Worm (Caenorhabditis elegans) whole organism, L4 larva: ENCODE data around the gene ckb-3.

Experiments used
- D1046.2 ChIP-seq: fragments of 200-800 bp; sonication (Bioruptor generic); IDR thresholded peaks from 2 replicates; pipeline ENCODE4 v1.3.6; 2022; ENCODE audit warnings: missing genetic modification characterization, missing compliant biosample characterization
- F37D6.2 ChIP-seq: sonication (generic microtip); optimal IDR thresholded peaks from 2 replicates; lab custom pipeline; 2016; ENCODE audit warnings: mild to moderate bottlenecking, missing genetic modification characterization, missing compliant biosample characterization
- T26A8.4 ChIP-seq: fragments of 200-800 bp; sonication (Bioruptor generic); IDR thresholded peaks from 2 replicates; pipeline ENCODE4 v1.3.6; 2022; ENCODE audit warnings: missing genetic modification characterization, missing compliant biosample characterization
- Y48G9A.11 ChIP-seq: fragments of 200-800 bp; sonication (Bioruptor generic); IDR thresholded peaks from 2 replicates; pipeline ENCODE4 v1.3.6; 2022; ENCODE audit warnings: missing genetic modification reagents, missing genetic modification characterization, missing compliant biosample characterization
- ZK546.5 ChIP-seq, 2 experiments: sonication (generic microtip); optimal IDR thresholded peaks; 2 replicates each; lab custom pipeline; 2017; ENCODE audit warnings: missing biosample characterization in 2 of 2, missing genetic modification characterization in 2 of 2
- aha-1 ChIP-seq: fragments of 150-350 bp; peaks from one replicate; lab custom pipeline; 2014; ENCODE audit warnings: missing biosample characterization, missing genetic modification characterization
- ama-1 ChIP-seq: fragments of 150-350 bp; optimal IDR thresholded peaks from 2 replicates; lab custom pipeline; 2014; ENCODE audit warnings: inconsistent platforms, mixed read lengths
- attf-4 ChIP-seq: sonication (generic microtip); optimal IDR thresholded peaks from 3 replicates; lab custom pipeline; 2017; ENCODE audit warnings: missing biosample characterization, missing genetic modification characterization
- ceh-32 ChIP-seq: sonication (generic microtip); optimal IDR thresholded peaks from 2 replicates; lab custom pipeline; 2016; ENCODE audit warnings: mild to moderate bottlenecking, missing genetic modification characterization, missing compliant biosample characterization; ENCODE audit not compliant: poor library complexity
- ceh-82 ChIP-seq: sonication (generic microtip); optimal IDR thresholded peaks from 2 replicates; lab custom pipeline; 2017; ENCODE audit warnings: missing biosample characterization, missing genetic modification characterization
- ces-1 ChIP-seq: fragments of 150-350 bp; sonication (generic microtip); optimal IDR thresholded peaks from 4 replicates; lab custom pipeline; 2014; ENCODE audit warnings: missing biosample characterization, missing genetic modification reagents, missing genetic modification characterization
- daf-12 ChIP-seq: fragments of 150-350 bp; optimal IDR thresholded peaks from 2 replicates; lab custom pipeline; 2014; ENCODE audit warnings: missing biosample characterization, missing genetic modification reagents, missing genetic modification characterization
- daf-16 ChIP-seq, 3 experiments: sonication (generic microtip); optimal IDR thresholded peaks; 2 replicates each; lab custom pipeline; 2016 to 2017; ENCODE audit warnings: missing genetic modification characterization in 3 of 3, missing genetic modification reagents in 3 of 3, mild to moderate bottlenecking in 2 of 3, missing compliant biosample characterization in 2 of 3, missing biosample characterization in 1 of 3, moderate library complexity in 1 of 3
- dmd-6 ChIP-seq: fragments of 200-800 bp; sonication (Bioruptor generic); IDR thresholded peaks from 2 replicates; pipeline ENCODE4 v1.3.6; 2022; ENCODE audit warnings: missing genetic modification reagents, missing genetic modification characterization, missing compliant biosample characterization
- dmd-8 ChIP-seq: fragments of 200-800 bp; sonication (Bioruptor generic); IDR thresholded peaks from 2 replicates; pipeline ENCODE4 v1.3.6; 2022; ENCODE audit warnings: missing genetic modification characterization, missing compliant biosample characterization
- dmd-9 ChIP-seq: fragments of 200-800 bp; sonication (Bioruptor generic); IDR thresholded peaks from 2 replicates; pipeline ENCODE4 v1.3.6; 2022; ENCODE audit warnings: missing genetic modification reagents, missing genetic modification characterization, missing compliant biosample characterization
- egl-27 ChIP-seq: sonication (generic microtip); optimal IDR thresholded peaks from 3 replicates; lab custom pipeline; 2017; ENCODE audit warnings: missing biosample characterization, missing genetic modification reagents, missing genetic modification characterization
- egl-43 ChIP-seq: fragments of 200-800 bp; sonication (Bioruptor generic); IDR thresholded peaks from 2 replicates; pipeline ENCODE4 v1.3.6; 2022; ENCODE audit warnings: missing genetic modification reagents, missing genetic modification characterization, missing compliant biosample characterization
- fkh-10 ChIP-seq: fragments of 150-350 bp; optimal IDR thresholded peaks from 2 replicates; lab custom pipeline; 2014; ENCODE audit warnings: missing biosample characterization, missing genetic modification reagents, missing genetic modification characterization
- gei-8 ChIP-seq: fragments of 200-800 bp; sonication (Bioruptor generic); optimal IDR thresholded peaks from 2 replicates; lab custom pipeline; 2018; ENCODE audit warnings: mild to moderate bottlenecking, missing genetic modification characterization, missing compliant biosample characterization
- hlh-11 ChIP-seq: fragments of 200-800 bp; sonication (Bioruptor generic); optimal IDR thresholded peaks from 2 replicates; lab custom pipeline; 2018; ENCODE audit warnings: mild to moderate bottlenecking, missing genetic modification characterization, missing compliant biosample characterization
- hmg-1.1 ChIP-seq: fragments of 200-800 bp; sonication (Bioruptor generic); IDR thresholded peaks from 2 replicates; pipeline ENCODE4 v1.3.6; 2022; ENCODE audit warnings: missing genetic modification reagents, missing genetic modification characterization, missing compliant biosample characterization
- lin-1 ChIP-seq: fragments of 200-800 bp; sonication (Bioruptor generic); IDR thresholded peaks from 2 replicates; pipeline ENCODE4 v1.3.6; 2022; ENCODE audit warnings: missing genetic modification reagents, missing genetic modification characterization, missing compliant biosample characterization
- lin-29 ChIP-seq: fragments of 200-800 bp; sonication (Bioruptor generic); IDR thresholded peaks from 2 replicates; pipeline ENCODE4 v1.3.6; 2022; ENCODE audit warnings: missing genetic modification reagents, missing genetic modification characterization, missing compliant biosample characterization
- lin-38 ChIP-seq: fragments of 200-800 bp; sonication (Bioruptor generic); IDR thresholded peaks from 2 replicates; pipeline ENCODE4 v1.3.6; 2022; ENCODE audit warnings: missing genetic modification reagents, missing genetic modification characterization, missing compliant biosample characterization
- lir-3 ChIP-seq: sonication (generic microtip); optimal IDR thresholded peaks from 2 replicates; lab custom pipeline; 2016; ENCODE audit warnings: mild to moderate bottlenecking, missing genetic modification characterization, missing compliant biosample characterization
- madf-9 ChIP-seq: fragments of 200-800 bp; sonication (Bioruptor generic); conservative IDR thresholded peaks from 2 replicates; pipeline ENCODE4 v1.3.6; 2022; ENCODE audit warnings: missing genetic modification reagents, missing genetic modification characterization, missing compliant biosample characterization
- mdt-29 ChIP-seq: fragments of 200-800 bp; sonication (Bioruptor generic); IDR thresholded peaks from 2 replicates; pipeline ENCODE4 v1.3.6; 2022; ENCODE audit warnings: missing genetic modification reagents, missing genetic modification characterization, missing compliant biosample characterization
- mes-2 ChIP-seq: sonication (generic microtip); optimal IDR thresholded peaks from 2 replicates; lab custom pipeline; 2016; ENCODE audit warnings: missing genotype, mild to moderate bottlenecking, missing genetic modification characterization, missing compliant biosample characterization; ENCODE audit not compliant: poor library complexity, severe bottlenecking
- nhr-10 ChIP-seq: fragments of 150-350 bp; optimal IDR thresholded peaks from 2 replicates; lab custom pipeline; 2014; ENCODE audit warnings: missing biosample characterization, missing genetic modification characterization
- nhr-102 ChIP-seq: sonication (generic microtip); optimal IDR thresholded peaks from 2 replicates; lab custom pipeline; 2016; ENCODE audit warnings: mild to moderate bottlenecking, missing genetic modification characterization, moderate library complexity, missing compliant biosample characterization
- nhr-237 ChIP-seq: sonication (generic microtip); optimal IDR thresholded peaks from 2 replicates; lab custom pipeline; 2017; ENCODE audit warnings: missing biosample characterization, missing genetic modification characterization
- nhr-28 ChIP-seq: fragments of 150-350 bp; optimal IDR thresholded peaks from 2 replicates; lab custom pipeline; 2014; ENCODE audit warnings: missing biosample characterization, missing genetic modification characterization
- nhr-41 ChIP-seq: fragments of 200-800 bp; sonication (Bioruptor generic); IDR thresholded peaks from 2 replicates; pipeline ENCODE4 v1.3.6; 2022; ENCODE audit warnings: missing genetic modification reagents, missing genetic modification characterization, missing compliant biosample characterization
- nhr-42 ChIP-seq: fragments of 200-800 bp; sonication (Bioruptor generic); IDR thresholded peaks from 2 replicates; pipeline ENCODE4 v1.3.6; 2022; ENCODE audit warnings: missing genetic modification characterization, missing compliant biosample characterization
- nhr-48 ChIP-seq: sonication (generic microtip); optimal IDR thresholded peaks from 2 replicates; lab custom pipeline; 2016; ENCODE audit warnings: mild to moderate bottlenecking, missing genetic modification characterization, missing compliant biosample characterization
- nhr-6 ChIP-seq: fragments of 150-350 bp; optimal IDR thresholded peaks from 2 replicates; lab custom pipeline; 2014; ENCODE audit warnings: missing biosample characterization, missing genetic modification characterization
- nhr-76 ChIP-seq: fragments of 150-350 bp; optimal IDR thresholded peaks from 2 replicates; lab custom pipeline; 2014; ENCODE audit warnings: missing biosample characterization, missing genetic modification characterization
- pha-4 ChIP-seq, 2 experiments: fragments of 150-350 bp in 1 of 2; fragments of 200-800 bp in 1 of 2; sonication (Bioruptor generic) in 1 of 2; IDR thresholded peaks in 1 of 2; optimal IDR thresholded peaks in 1 of 2; 2 replicates each; pipeline versions ENCODE4 v1.3.6 to Lab custom; 2014 to 2022; ENCODE audit warnings: missing genetic modification characterization in 2 of 2, missing genetic modification reagents in 2 of 2, missing biosample characterization in 1 of 2, missing compliant biosample characterization in 1 of 2
- pqm-1 ChIP-seq: sonication (generic microtip); optimal IDR thresholded peaks from 2 replicates; lab custom pipeline; 2017; ENCODE audit warnings: missing biosample characterization, missing genetic modification characterization
- rbr-2 ChIP-seq: sonication (generic microtip); optimal IDR thresholded peaks from 2 replicates; lab custom pipeline; 2016; ENCODE audit warnings: missing genotype, missing genetic modification characterization, missing compliant biosample characterization
- set-16 ChIP-seq: fragments of 200-800 bp; sonication (Bioruptor generic); IDR thresholded peaks from 2 replicates; pipeline ENCODE4 v1.3.6; 2022; ENCODE audit warnings: missing genetic modification reagents, missing genetic modification characterization, missing compliant biosample characterization
- skn-1 ChIP-seq: fragments of 150-350 bp; optimal IDR thresholded peaks from 2 replicates; lab custom pipeline; 2014; ENCODE audit warnings: missing biosample characterization, missing genetic modification characterization
- snpc-1.2 ChIP-seq: fragments of 200-800 bp; sonication (Bioruptor generic); IDR thresholded peaks from 2 replicates; pipeline ENCODE4 v1.3.6; 2022; ENCODE audit warnings: missing genetic modification reagents, missing genetic modification characterization, missing compliant biosample characterization
- tag-97 ChIP-seq: fragments of 200-800 bp; sonication (Bioruptor generic); IDR thresholded peaks from 2 replicates; pipeline ENCODE4 v1.3.6; 2022; ENCODE audit warnings: missing genetic modification characterization, missing compliant biosample characterization
- unc-62 ChIP-seq, 3 experiments: fragments of 150-350 bp in 1 of 3; sonication (generic microtip); optimal IDR thresholded peaks in 2 of 3; peaks in 1 of 3; 1 replicate in 1 of 3; 2 replicates in 2 of 3; lab custom pipeline; 2014 to 2017; ENCODE audit warnings: missing biosample characterization in 3 of 3, missing genetic modification characterization in 3 of 3, missing genetic modification reagents in 3 of 3, missing genotype in 1 of 3
- vab-7 ChIP-seq: fragments of 200-800 bp; sonication (Bioruptor generic); IDR thresholded peaks from 2 replicates; pipeline ENCODE4 v1.3.6; 2022; ENCODE audit warnings: missing genetic modification reagents, missing genetic modification characterization, missing compliant biosample characterization
- zfp-2 ChIP-seq: sonication (generic microtip); optimal IDR thresholded peaks from 2 replicates; lab custom pipeline; 2016; ENCODE audit warnings: mild to moderate bottlenecking, missing genetic modification characterization, missing compliant biosample characterization
- zfp-3 ChIP-seq: fragments of 200-800 bp; sonication (Bioruptor generic); conservative IDR thresholded peaks from 2 replicates; pipeline ENCODE4 v1.3.6; 2022; ENCODE audit warnings: missing genetic modification reagents, missing genetic modification characterization, missing compliant biosample characterization

Gene ckb-3

ce11 chrIII:4412108-4413009 lies 41.7 kb downstream of the ckb-3 start:
- TF ChIP-seq nhr-42 (GFP tag; lab: Robert Waterston, UW) (no peak), unc-62 (GFP tag; optimal IDR thresholded peaks at IDR 0.05 in 1 of 2; lab: Kevin White, UChicago) (no peak), unc-62 (tag; optimal IDR thresholded peaks at IDR 0.05; lab: Kevin White, UChicago) (no peak), attf-4 (tag; lab: Kevin White, UChicago) (no peak), ceh-32 (tag; lab: Kevin White, UChicago) (no peak), dmd-8 (GFP tag; lab: Robert Waterston, UW) (no peak), rbr-2 (tag; lab: Kevin White, UChicago) (no peak), aha-1 (tag; lab: Kevin White, UChicago) (peak; percentile 90), ces-1 (no peak), nhr-10 (tag; lab: Kevin White, UChicago) (no peak), tag-97 (no peak), skn-1 (tag; lab: Kevin White, UChicago) (no peak), nhr-6 (no peak), Y48G9A.11 (no peak), zfp-2 (tag; lab: Kevin White, UChicago) (no peak), pqm-1 (no peak), lin-1 (GFP tag; lab: Robert Waterston, UW) (no peak), nhr-48 (tag; lab: Kevin White, UChicago) (peak; percentile 93), fkh-10 (GFP tag; lab: Kevin White, UChicago) (no peak), egl-43 (no peak), lir-3 (tag; lab: Kevin White, UChicago) (no peak), daf-12 (tag; lab: Kevin White, UChicago) (no peak), snpc-1.2 (GFP tag; lab: Robert Waterston, UW) (no peak), gei-8 (GFP tag; lab: Kevin White, UChicago) (no peak), hmg-1.1 (GFP tag; lab: Robert Waterston, UW) (0 out of 2 replicates have a peak, but pooled peaks have one; percentile 13), D1046.2 (GFP tag; lab: Robert Waterston, UW) (no peak), ZK546.5 (tag; optimal IDR thresholded peaks at IDR 0.05; lab: Kevin White, UChicago) (no peak), dmd-6 (GFP tag; lab: Robert Waterston, UW) (peak; percentile 81), nhr-76 (tag; lab: Kevin White, UChicago) (no peak), pha-4 (GFP tag; IDR thresholded peaks at IDR 0.05; lab: Robert Waterston, UW) (no peak), pha-4 (tag; optimal IDR thresholded peaks at IDR 0.05; lab: Kevin White, UChicago) (no peak), nhr-237 (tag; lab: Kevin White, UChicago) (no peak), dmd-9 (no peak), nhr-102 (tag; lab: Kevin White, UChicago) (no peak), T26A8.4 (GFP tag; lab: Robert Waterston, UW) (no peak), lin-29 (GFP tag; lab: Robert Waterston, UW) (no peak), egl-27 (tag; lab: Kevin White, UChicago) (no peak), lin-38 (GFP tag; lab: Robert Waterston, UW) (0 out of 2 replicates have a peak, but pooled peaks have one; percentile 9), nhr-28 (peak; percentile 46), zfp-3 (GFP tag; lab: Robert Waterston, UW) (no peak), mdt-29 (no peak), hlh-11 (tag; lab: Kevin White, UChicago) (peak; percentile 58), ceh-82 (tag; lab: Kevin White, UChicago) (no peak), daf-16 (GFP tag; optimal IDR thresholded peaks at IDR 0.05; lab: Kevin White, UChicago) (no peak), daf-16 (tag; optimal IDR thresholded peaks at IDR 0.05; lab: Kevin White, UChicago) (peak; percentile 25), F37D6.2 (tag; lab: Kevin White, UChicago) (no peak), mes-2 (tag; lab: Kevin White, UChicago) (no peak), set-16 (GFP tag; lab: Robert Waterston, UW) (no peak), madf-9 (GFP tag; lab: Robert Waterston, UW) (no peak), vab-7 (GFP tag; lab: Robert Waterston, UW) (no peak), nhr-41 (no peak), ama-1 (no peak)
